Worm (Caenorhabditis elegans): ENCODE measurements around the gene clip-1.

The clip-1 gene

ce11 chrIII:9269012-9269471 is at the start of gene clip-1 (continued):
- no peak for TF ChIP-seq ZK546.5 (tag; optimal IDR thresholded peaks at IDR 0.05)

DNA sequence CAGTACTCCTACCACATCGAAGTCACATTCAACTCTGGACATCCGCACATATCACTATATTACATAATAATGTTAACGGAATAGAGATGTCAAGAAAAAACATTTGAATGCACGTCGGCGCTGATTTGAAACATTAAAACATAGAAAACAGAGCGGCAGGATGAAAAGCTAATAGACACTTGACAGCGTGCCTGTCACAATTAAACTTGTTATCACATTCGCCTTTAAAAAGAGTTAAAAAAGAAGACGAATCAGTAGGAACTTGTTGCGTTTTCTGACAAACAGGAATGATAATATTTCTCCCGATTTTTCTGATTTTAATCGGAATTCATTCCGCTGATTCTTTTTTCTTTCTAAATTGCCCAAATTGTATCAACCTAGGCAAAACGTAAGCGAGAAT is 48.7 kb upstream of the clip-1 start:
- TF ChIP-seq vab-7 (GFP tag; IDR thresholded peaks at IDR 0.05) = no peak
- TF ChIP-seq mdt-29 (GFP tag; IDR thresholded peaks at IDR 0.05) = no peak
- no peak for TF ChIP-seq lin-1 (GFP tag; IDR thresholded peaks at IDR 0.05)
- TF ChIP-seq cey-2 (tag; optimal IDR thresholded peaks at IDR 0.05; ENCODE audit: borderline replicate concordance, insufficient read depth) = no peak
- TF ChIP-seq egl-43 (GFP tag; IDR thresholded peaks at IDR 0.05) = no peak
- TF ChIP-seq ceh-62 (tag; optimal IDR thresholded peaks at IDR 0.05) = no peak
- TF ChIP-seq nhr-25 (tag; optimal IDR thresholded peaks at IDR 0.05; ENCODE audit: borderline replicate concordance, insufficient read depth) = no peak
- TF ChIP-seq zfp-2 (tag; optimal IDR thresholded peaks at IDR 0.05) = no peak
- no peak for TF ChIP-seq unc-39 (tag; optimal IDR thresholded peaks at IDR 0.05)
- TF ChIP-seq dmd-6 (GFP tag; IDR thresholded peaks at IDR 0.05) = peak; percentile 81
- TF ChIP-seq nhr-77 (tag; optimal IDR thresholded peaks at IDR 0.05) = no peak
- no peak for TF ChIP-seq hif-1 (tag; optimal IDR thresholded peaks at IDR 0.05)
- no peak for TF ChIP-seq zfp-3 (GFP tag; conservative IDR thresholded peaks at IDR 0.05)
- no peak for TF ChIP-seq F37D6.2 (tag; optimal IDR thresholded peaks at IDR 0.05)
- no peak for TF ChIP-seq ceh-82 (tag; optimal IDR thresholded peaks at IDR 0.05)
- no peak for TF ChIP-seq unc-62 (GFP tag; optimal IDR thresholded peaks at IDR 0.05 in 1 of 2)
- no peak for TF ChIP-seq unc-62 (tag; optimal IDR thresholded peaks at IDR 0.05)
- no peak for TF ChIP-seq ceh-20 (GFP tag; IDR thresholded peaks at IDR 0.05)
- TF ChIP-seq dmd-9 (GFP tag; IDR thresholded peaks at IDR 0.05) = no peak
- TF ChIP-seq ama-1 (optimal IDR thresholded peaks at IDR 0.05) = no peak
- peak; percentile 65 for TF ChIP-seq hlh-11 (tag; optimal IDR thresholded peaks at IDR 0.05)
- no peak for TF ChIP-seq tra-1 (GFP tag; IDR thresholded peaks at IDR 0.05)
- no peak for TF ChIP-seq daf-16 (GFP tag; optimal IDR thresholded peaks at IDR 0.05)
- peak; percentile 79 for TF ChIP-seq daf-16 (tag; optimal IDR thresholded peaks at IDR 0.05)
- TF ChIP-seq saeg-2 (GFP tag; IDR thresholded peaks at IDR 0.05) = no peak
- TF ChIP-seq T26A8.4 (GFP tag; IDR thresholded peaks at IDR 0.05) = no peak
- TF ChIP-seq jun-1 (tag; optimal IDR thresholded peaks at IDR 0.05) = no peak
- no peak for TF ChIP-seq madf-9 (GFP tag; conservative IDR thresholded peaks at IDR 0.05)
- TF ChIP-seq skn-1 (tag; optimal IDR thresholded peaks at IDR 0.05) = no peak
- TF ChIP-seq nhr-28 (tag; optimal IDR thresholded peaks at IDR 0.05) = peak; percentile 31
- no peak for TF ChIP-seq ceh-44 (GFP tag; IDR thresholded peaks at IDR 0.05)
- TF ChIP-seq nhr-48 (tag; optimal IDR thresholded peaks at IDR 0.05) = no peak
- no peak for TF ChIP-seq nhr-11 (tag; optimal IDR thresholded peaks at IDR 0.05)
- peak; percentile 68 for TF ChIP-seq dve-1 (tag; optimal IDR thresholded peaks at IDR 0.05; ENCODE audit: insufficient read depth)
- TF ChIP-seq nhr-42 (GFP tag; IDR thresholded peaks at IDR 0.05) = no peak
- peak; percentile 51; the same call in 1 of the 2 replicates for TF ChIP-seq php-3 (GFP tag; IDR thresholded peaks at IDR 0.05)
- TF ChIP-seq daf-8 (GFP tag; IDR thresholded peaks at IDR 0.05) = no peak

DNA sequence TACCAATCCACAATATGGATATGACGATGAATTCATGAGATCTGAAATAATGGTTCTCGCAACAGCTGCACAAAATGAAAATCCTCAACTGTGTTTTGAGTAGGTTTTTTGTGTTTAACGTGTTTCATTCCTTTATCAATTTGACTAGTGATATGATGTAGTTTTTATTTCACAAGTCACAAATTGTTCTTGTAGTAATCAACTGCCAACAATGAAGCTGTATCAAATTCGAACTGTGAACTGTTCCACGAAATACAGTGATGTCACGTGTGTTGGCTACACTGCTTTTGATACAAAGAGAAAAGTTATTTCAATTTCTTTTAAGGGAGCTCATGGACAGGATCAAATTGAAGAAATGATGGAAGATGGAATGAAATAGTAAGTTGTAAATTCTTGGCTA is 46.3 kb upstream of the clip-1 start:
- TF ChIP-seq ztf-7 (tag; optimal IDR thresholded peaks at IDR 0.05) (no peak), dve-1 (tag; optimal IDR thresholded peaks at IDR 0.05; ENCODE audit: insufficient read depth) (peak; percentile 50), mxl-2 (GFP tag; conservative IDR thresholded peaks at IDR 0.05) (no peak), dmd-6 (GFP tag; IDR thresholded peaks at IDR 0.05) (peak; percentile 58), T20F7.1 (GFP tag; optimal IDR thresholded peaks at IDR 0.05) (no peak), nhr-237 (tag; optimal IDR thresholded peaks at IDR 0.05) (no peak), hmg-1.1 (GFP tag; IDR thresholded peaks at IDR 0.05) (no peak), skn-1 (tag; optimal IDR thresholded peaks at IDR 0.05) (no peak), nhr-28 (tag; optimal IDR thresholded peaks at IDR 0.05) (peak; percentile 95), ceh-44 (GFP tag; IDR thresholded peaks at IDR 0.05) (no peak), lim-7 (GFP tag; IDR thresholded peaks at IDR 0.05) (no peak), tra-1 (GFP tag; IDR thresholded peaks at IDR 0.05) (0 out of 2 replicates have a peak, but pooled peaks have one; percentile 40), lin-13 (GFP tag; optimal IDR thresholded peaks at IDR 0.05) (no peak), lin-29 (GFP tag; IDR thresholded peaks at IDR 0.05) (no peak), mdl-1 (tag; optimal IDR thresholded peaks at IDR 0.05) (no peak), mep-1 (tag; optimal IDR thresholded peaks at IDR 0.05) (peak; percentile 1), daf-16 (GFP tag; optimal IDR thresholded peaks at IDR 0.05) (no peak), daf-16 (tag; optimal IDR thresholded peaks at IDR 0.05) (peak; percentile 56)
